Worm (Caenorhabditis elegans) whole organism, L4/young adult: ENCODE data around the gene F19G12.8.
"Not testable (repeated sequence)": the region's sequence is repeated elsewhere in the genome, so short reads cannot be mapped to it uniquely, and the experiment has no call there.

Experiments
- W03F9.2 ChIP-seq: fragments of 150-350 bp; optimal IDR thresholded peaks from 2 replicates; lab custom pipeline; 2014; ENCODE audit warnings: missing biosample characterization, missing genetic modification characterization
- dao-5 ChIP-seq: sonication (generic microtip); optimal IDR thresholded peaks from 2 replicates; lab custom pipeline; 2016; ENCODE audit warnings: missing genotype, missing genetic modification characterization, moderate library complexity, missing compliant biosample characterization
- him-1 ChIP-seq: sonication (generic microtip); optimal IDR thresholded peaks from 2 replicates; lab custom pipeline; 2016; ENCODE audit warnings: missing genotype, missing genetic modification reagents, missing genetic modification characterization, missing compliant biosample characterization

ce11 chrX:1430707-1431106, 13.6 kb downstream of the F19G12.8 start, which contains the start of gene F19G12.1:
- not testable (repeated sequence) for TF ChIP-seq him-1, dao-5, W03F9.2 (tag; lab: Kevin White, UChicago)
